Worm (Caenorhabditis elegans) whole organism, L3 larva: Measurements from ENCODE around the gene sas-5.
A peak's percentile ranks its signal among the peaks of the same experiment; 100 is the strongest.

Experiments
- ZK546.5 ChIP-seq: sonication (generic microtip); optimal IDR thresholded peaks from 2 replicates; lab custom pipeline; 2017; ENCODE audit warnings: missing biosample characterization, missing genetic modification characterization
- aly-2 ChIP-seq: fragments of 150-350 bp; optimal IDR thresholded peaks from 2 replicates; lab custom pipeline; 2014; ENCODE audit warnings: missing biosample characterization, missing genetic modification characterization
- ama-1 ChIP-seq: fragments of 150-350 bp; optimal IDR thresholded peaks from 2 replicates; lab custom pipeline; 2018
- ceh-16 ChIP-seq: sonication (generic microtip); optimal IDR thresholded peaks from 2 replicates; lab custom pipeline; 2017; ENCODE audit warnings: missing biosample characterization, missing genetic modification characterization
- ceh-28 ChIP-seq: fragments of 150-350 bp; optimal IDR thresholded peaks from 2 replicates; lab custom pipeline; 2014; ENCODE audit warnings: missing biosample characterization, missing genetic modification reagents, missing genetic modification characterization
- ceh-82 ChIP-seq: fragments of 150-350 bp; optimal IDR thresholded peaks from 2 replicates; lab custom pipeline; 2014; ENCODE audit warnings: missing biosample characterization, missing genetic modification characterization
- ceh-9 ChIP-seq: sonication (generic microtip); optimal IDR thresholded peaks from 2 replicates; lab custom pipeline; 2018; ENCODE audit warnings: missing biosample characterization, missing genetic modification characterization
- daf-12 ChIP-seq: fragments of 150-350 bp; optimal IDR thresholded peaks from 2 replicates; lab custom pipeline; 2014; ENCODE audit warnings: missing biosample characterization, missing genetic modification reagents, missing genetic modification characterization
- egl-27 ChIP-seq: sonication (generic microtip); optimal IDR thresholded peaks from 4 replicates; lab custom pipeline; 2017; ENCODE audit warnings: missing biosample characterization, missing genetic modification reagents, missing genetic modification characterization
- egl-5 ChIP-seq: fragments of 150-350 bp; optimal IDR thresholded peaks from 2 replicates; lab custom pipeline; 2017; ENCODE audit warnings: missing biosample characterization, missing genetic modification reagents, missing genetic modification characterization, inconsistent platforms
- elt-1 ChIP-seq: fragments of 150-350 bp; optimal IDR thresholded peaks from 2 replicates; lab custom pipeline; 2014; ENCODE audit warnings: missing biosample characterization, missing genetic modification characterization
- elt-2 ChIP-seq: sonication (generic microtip); optimal IDR thresholded peaks from 2 replicates; lab custom pipeline; 2016; ENCODE audit warnings: missing genetic modification reagents, mild to moderate bottlenecking, missing genetic modification characterization, missing compliant biosample characterization
- elt-3 ChIP-seq, 3 experiments: fragments of 150-350 bp in 1 of 3; sonication (generic microtip) in 2 of 3; optimal IDR thresholded peaks; 2 replicates in 2 of 3; 4 replicates in 1 of 3; lab custom pipeline; 2014 to 2017; ENCODE audit warnings: missing biosample characterization in 3 of 3, missing genetic modification characterization in 3 of 3
- eor-1 ChIP-seq, 2 experiments: fragments of 150-350 bp; optimal IDR thresholded peaks; 2 replicates each; lab custom pipeline; 2014 to 2018; ENCODE audit warnings: missing biosample characterization in 2 of 2, missing genetic modification characterization in 2 of 2
- fkh-2 ChIP-seq: fragments of 150-350 bp; optimal IDR thresholded peaks from 2 replicates; lab custom pipeline; 2014; ENCODE audit warnings: missing biosample characterization, missing genetic modification reagents, missing genetic modification characterization
- hmg-11 ChIP-seq: sonication (generic microtip); optimal IDR thresholded peaks from 2 replicates; lab custom pipeline; 2016; ENCODE audit warnings: missing genetic modification characterization, missing compliant biosample characterization
- jun-1 ChIP-seq: fragments of 150-350 bp; optimal IDR thresholded peaks from 2 replicates; lab custom pipeline; 2014; ENCODE audit warnings: missing biosample characterization, missing genetic modification reagents, missing genetic modification characterization
- lin-39 ChIP-seq: fragments of 150-350 bp; optimal IDR thresholded peaks from 2 replicates; lab custom pipeline; 2018; ENCODE audit warnings: missing biosample characterization, missing genetic modification reagents, missing genetic modification characterization
- lsy-12 ChIP-seq: sonication (generic microtip); optimal IDR thresholded peaks from 2 replicates; lab custom pipeline; 2016; ENCODE audit warnings: mild to moderate bottlenecking, missing genetic modification characterization, missing compliant biosample characterization
- mdl-1 ChIP-seq: fragments of 150-350 bp; optimal IDR thresholded peaks from 2 replicates; lab custom pipeline; 2014; ENCODE audit warnings: missing biosample characterization, missing genetic modification characterization
- nfya-1 ChIP-seq: sonication (generic microtip); optimal IDR thresholded peaks from 2 replicates; lab custom pipeline; 2017; ENCODE audit warnings: missing genetic modification characterization, mild to moderate bottlenecking, missing compliant biosample characterization, antibody characterized with exemption, moderate library complexity; ENCODE audit not compliant: insufficient read depth
- nhr-11 ChIP-seq: fragments of 150-350 bp; optimal IDR thresholded peaks from 2 replicates; lab custom pipeline; 2014; ENCODE audit warnings: missing biosample characterization, missing genetic modification characterization
- nhr-12 ChIP-seq: fragments of 150-350 bp; optimal IDR thresholded peaks from 2 replicates; lab custom pipeline; 2014; ENCODE audit warnings: missing biosample characterization, missing genetic modification characterization
- nhr-23 ChIP-seq: fragments of 150-350 bp; optimal IDR thresholded peaks from 2 replicates; lab custom pipeline; 2014; ENCODE audit warnings: missing biosample characterization, missing genetic modification reagents, missing genetic modification characterization
- nhr-237 ChIP-seq: fragments of 150-350 bp; optimal IDR thresholded peaks from 2 replicates; lab custom pipeline; 2014; ENCODE audit warnings: missing biosample characterization, missing genetic modification characterization
- nhr-25 ChIP-seq: sonication (generic microtip); optimal IDR thresholded peaks from 2 replicates; lab custom pipeline; 2017; ENCODE audit warnings: missing biosample characterization, missing genetic modification characterization
- nhr-28 ChIP-seq: fragments of 150-350 bp; optimal IDR thresholded peaks from 2 replicates; lab custom pipeline; 2014; ENCODE audit warnings: missing biosample characterization, missing genetic modification characterization
- nhr-43 ChIP-seq: sonication (generic microtip); optimal IDR thresholded peaks from 2 replicates; lab custom pipeline; 2016; ENCODE audit warnings: mild to moderate bottlenecking, missing genetic modification characterization, missing compliant biosample characterization; ENCODE audit not compliant: poor library complexity, severe bottlenecking
- nhr-67 ChIP-seq: fragments of 150-350 bp; optimal IDR thresholded peaks from 2 replicates; lab custom pipeline; 2014; ENCODE audit warnings: missing biosample characterization, missing genetic modification characterization
- nhr-76 ChIP-seq: fragments of 150-350 bp; sonication (generic microtip); optimal IDR thresholded peaks from 5 replicates; lab custom pipeline; 2014; ENCODE audit warnings: missing biosample characterization, missing genetic modification characterization
- nhr-77 ChIP-seq: fragments of 150-350 bp; optimal IDR thresholded peaks from 2 replicates; lab custom pipeline; 2014; ENCODE audit warnings: missing biosample characterization, missing genetic modification characterization
- pha-4 ChIP-seq: fragments of 150-350 bp; optimal IDR thresholded peaks from 2 replicates; lab custom pipeline; 2014; ENCODE audit warnings: missing biosample characterization, missing genetic modification reagents, missing genetic modification characterization
- sea-2 ChIP-seq: fragments of 150-350 bp; sonication (generic microtip); optimal IDR thresholded peaks from 4 replicates; lab custom pipeline; 2014; ENCODE audit warnings: missing biosample characterization, missing genetic modification reagents, missing genetic modification characterization
- skn-1 ChIP-seq: fragments of 150-350 bp; optimal IDR thresholded peaks from 2 replicates; lab custom pipeline; 2014; ENCODE audit warnings: missing biosample characterization, missing genetic modification characterization
- snpc-4 ChIP-seq: fragments of 150-350 bp; optimal IDR thresholded peaks from 2 replicates; lab custom pipeline; 2014; ENCODE audit warnings: missing biosample characterization, missing genetic modification characterization
- unc-39 ChIP-seq: sonication (generic microtip); optimal IDR thresholded peaks from 4 replicates; lab custom pipeline; 2017; ENCODE audit warnings: missing biosample characterization, missing genetic modification characterization
- zag-1 ChIP-seq: fragments of 150-350 bp; optimal IDR thresholded peaks from 2 replicates; lab custom pipeline; 2014; ENCODE audit warnings: missing biosample characterization, missing genetic modification characterization
- ztf-11 ChIP-seq: fragments of 150-350 bp; optimal IDR thresholded peaks from 2 replicates; lab custom pipeline; 2014; ENCODE audit warnings: missing biosample characterization, missing genetic modification characterization
- ztf-4 ChIP-seq: fragments of 150-350 bp; optimal IDR thresholded peaks from 2 replicates; lab custom pipeline; 2014; ENCODE audit warnings: missing biosample characterization, missing genetic modification characterization

Gene sas-5

DNA sequence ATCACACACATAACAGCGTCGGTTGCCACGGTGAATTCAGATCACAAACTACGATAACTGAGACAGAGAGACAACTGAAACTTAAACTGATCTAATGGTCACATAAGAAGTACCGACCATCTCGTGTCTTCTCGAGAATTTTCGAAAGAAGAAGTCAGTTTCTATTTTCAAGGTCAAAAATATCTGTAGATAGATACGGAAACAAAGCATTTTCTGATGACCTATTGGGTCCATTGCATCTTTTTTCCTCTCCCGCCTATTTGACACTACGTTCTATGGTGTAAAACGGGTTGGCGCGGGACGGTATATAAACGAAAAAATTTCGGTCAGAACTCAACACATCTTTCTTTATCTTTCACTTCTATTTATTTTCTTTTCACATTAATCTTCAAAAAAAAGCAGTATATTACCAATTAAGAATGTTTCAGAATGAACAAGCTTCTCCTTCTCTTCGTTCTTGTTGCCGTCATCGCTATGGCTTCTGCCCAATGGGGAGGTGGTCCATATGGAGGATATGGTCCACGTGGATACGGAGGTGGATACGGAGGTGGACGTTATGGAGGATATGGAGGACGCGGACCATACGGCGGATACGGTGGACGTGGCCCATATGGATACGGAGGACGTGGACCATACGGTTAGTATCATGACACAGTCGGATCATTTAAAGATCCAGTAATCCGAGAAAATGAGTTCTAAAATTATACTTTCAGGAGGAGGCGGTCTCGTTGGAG, 5.6 kb downstream of the sas-5 start, which contains the start of gene nlp-24:
Gene nlp-24 (plus strand): TSS at position 429 of the 734 bp plus-strand sequence.
- TF ChIP-seq nhr-25 (tag; lab: Kevin White, UChicago) = peak; percentile 71
- no peak for TF ChIP-seq egl-27 (tag; lab: Kevin White, UChicago)
- TF ChIP-seq lsy-12 (tag; lab: Kevin White, UChicago) = no peak
- peak; percentile 91 for TF ChIP-seq elt-1
- TF ChIP-seq elt-3 (tag; optimal IDR thresholded peaks at IDR 0.05; lab: Kevin White, UChicago) = no peak
- no peak for TF ChIP-seq ceh-28 (tag; lab: Kevin White, UChicago)
- TF ChIP-seq nhr-28 = no peak
- TF ChIP-seq zag-1 = no peak
- TF ChIP-seq ztf-4 (tag; lab: Kevin White, UChicago) = no peak
- no peak for TF ChIP-seq egl-5
- no peak for TF ChIP-seq ZK546.5 (tag; lab: Kevin White, UChicago)
- TF ChIP-seq skn-1 (tag; lab: Kevin White, UChicago) = no peak
- no peak for TF ChIP-seq ceh-82 (tag; lab: Kevin White, UChicago)
- no peak for TF ChIP-seq hmg-11 (tag; lab: Kevin White, UChicago)
- peak; percentile 23 for TF ChIP-seq nfya-1 (tag; lab: Kevin White, UChicago)
- TF ChIP-seq eor-1 (tag; optimal IDR thresholded peaks at IDR 0.05; lab: Kevin White, UChicago) = no peak
- TF ChIP-seq nhr-76 (tag; lab: Kevin White, UChicago) = no peak
- TF ChIP-seq ztf-11 (tag; lab: Kevin White, UChicago) = no peak
- peak; percentile 61 for TF ChIP-seq nhr-43 (tag; lab: Kevin White, UChicago)
- TF ChIP-seq nhr-23 (tag; lab: Kevin White, UChicago) = peak; percentile 70
- no peak for TF ChIP-seq nhr-237 (tag; lab: Kevin White, UChicago)
- no peak for TF ChIP-seq ceh-16 (tag; lab: Kevin White, UChicago)
- TF ChIP-seq ceh-9 = no peak
- no peak for TF ChIP-seq pha-4 (tag; lab: Kevin White, UChicago)
- TF ChIP-seq nhr-77 (tag; lab: Kevin White, UChicago) = no peak
- no peak for TF ChIP-seq nhr-11
- TF ChIP-seq nhr-67 (tag; lab: Kevin White, UChicago) = no peak
- no peak for TF ChIP-seq sea-2 (GFP tag; lab: Kevin White, UChicago)
- no peak for TF ChIP-seq fkh-2 (tag; lab: Kevin White, UChicago)
- TF ChIP-seq nhr-12 = no peak
- no peak for TF ChIP-seq daf-12 (tag; lab: Kevin White, UChicago)
- TF ChIP-seq snpc-4 = no peak
- TF ChIP-seq jun-1 = no peak
- TF ChIP-seq ama-1 (lab: Kevin White, UChicago) = peak; percentile 86

DNA sequence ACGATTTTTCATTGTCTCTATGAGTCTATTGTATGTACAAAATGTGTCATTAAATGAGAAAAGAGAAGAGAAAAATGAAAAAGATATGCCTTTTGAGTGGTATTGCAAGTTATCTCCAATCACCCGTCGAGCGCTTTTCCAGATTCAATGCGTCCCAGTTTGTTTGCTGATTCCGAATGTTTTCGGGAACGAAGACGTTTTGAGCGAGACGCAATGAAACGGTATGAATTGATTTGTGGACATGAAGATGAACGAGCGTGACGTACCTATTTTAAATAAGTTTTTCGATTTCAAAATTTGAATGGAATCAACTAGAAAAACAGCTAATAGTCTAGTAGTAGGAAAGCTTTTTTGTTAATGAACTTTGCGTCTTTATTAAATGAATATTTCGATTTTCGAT, 6.3 kb downstream of the sas-5 start:
- peak; percentile 87 for TF ChIP-seq ama-1 (lab: Kevin White, UChicago)
- TF ChIP-seq sea-2 (GFP tag; lab: Kevin White, UChicago) = no peak
- TF ChIP-seq elt-3 (tag; optimal IDR thresholded peaks at IDR 0.05; lab: Kevin White, UChicago) = peak in 1 of 3 experiments; percentile 48
- peak; percentile 30 for TF ChIP-seq nfya-1 (tag; lab: Kevin White, UChicago)
- peak; percentile 84 for TF ChIP-seq nhr-25 (tag; lab: Kevin White, UChicago)
- no peak for TF ChIP-seq elt-2
- TF ChIP-seq nhr-67 (tag; lab: Kevin White, UChicago) = no peak
- peak; percentile 30 for TF ChIP-seq nhr-43 (tag; lab: Kevin White, UChicago)
- TF ChIP-seq egl-5 = no peak

DNA sequence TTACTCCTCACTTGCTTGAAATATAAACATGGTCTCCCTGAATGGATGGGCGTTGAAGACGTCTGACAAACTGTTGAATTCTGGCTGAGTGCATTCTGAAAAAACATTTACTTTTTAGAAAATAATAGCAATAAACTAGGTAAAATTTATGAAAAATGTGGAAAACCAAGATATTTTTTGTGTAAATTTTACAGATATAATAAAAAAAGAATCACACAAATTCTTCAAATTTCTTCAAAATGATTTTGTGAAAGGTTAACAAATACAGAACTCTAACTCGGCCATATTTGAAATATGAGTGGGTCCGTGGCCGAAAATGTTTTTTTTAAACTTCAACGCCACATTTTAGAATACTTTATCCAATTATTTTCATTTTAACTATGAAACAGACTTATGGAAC, 7.6 kb downstream of the sas-5 start, which contains the start of gene glb-15:
Gene glb-15 (minus strand): TSS at position 101 of the 400 bp plus-strand sequence.
- TF ChIP-seq mdl-1 (tag; lab: Kevin White, UChicago) = no peak
- no peak for TF ChIP-seq nhr-28
- no peak for TF ChIP-seq ceh-16 (tag; lab: Kevin White, UChicago)
- TF ChIP-seq nhr-25 (tag; lab: Kevin White, UChicago) = no peak
- TF ChIP-seq nhr-11 = no peak
- TF ChIP-seq aly-2 (tag; lab: Kevin White, UChicago) = no peak
- TF ChIP-seq unc-39 (tag; lab: Kevin White, UChicago) = no peak
- no peak for TF ChIP-seq nfya-1 (tag; lab: Kevin White, UChicago)
- TF ChIP-seq egl-27 (tag; lab: Kevin White, UChicago) = no peak
- TF ChIP-seq ztf-11 (tag; lab: Kevin White, UChicago) = no peak
- TF ChIP-seq ceh-82 (tag; lab: Kevin White, UChicago) = no peak
- TF ChIP-seq lsy-12 (tag; lab: Kevin White, UChicago) = no peak
- no peak for TF ChIP-seq pha-4 (tag; lab: Kevin White, UChicago)
- no peak for TF ChIP-seq fkh-2 (tag; lab: Kevin White, UChicago)
- no peak for TF ChIP-seq lin-39
- TF ChIP-seq elt-2 = no peak
- no peak for TF ChIP-seq nhr-77 (tag; lab: Kevin White, UChicago)
- TF ChIP-seq, all 47 proteins: peak for 0
